Worm (Caenorhabditis elegans) whole organism, young adult: Measurements from ENCODE around the gene catp-4.

Experiments
- B0035.1 ChIP-seq: sonication (generic microtip); optimal IDR thresholded peaks from 2 replicates; lab custom pipeline; 2016; ENCODE audit warnings: missing genetic modification characterization, mild to moderate bottlenecking, missing compliant biosample characterization, missing genotype, missing genetic modification reagents
- B0261.1 ChIP-seq: sonication (generic microtip); optimal IDR thresholded peaks from 2 replicates; lab custom pipeline; 2016; ENCODE audit warnings: mild to moderate bottlenecking, missing genetic modification characterization, moderate library complexity, missing compliant biosample characterization
- C17E4.6 ChIP-seq: fragments of 200-800 bp; sonication (Bioruptor generic); IDR thresholded peaks from 2 replicates; pipeline ENCODE4 v1.3.6; 2022; ENCODE audit warnings: missing genetic modification reagents, missing genetic modification characterization, missing compliant biosample characterization
- D2030.7 ChIP-seq: fragments of 200-800 bp; sonication (Bioruptor generic); IDR thresholded peaks from 2 replicates; pipeline ENCODE4 v1.3.6; 2022; ENCODE audit warnings: missing genetic modification reagents, missing genetic modification characterization, missing compliant biosample characterization
- F33H1.4 ChIP-seq: fragments of 200-800 bp; sonication (Bioruptor generic); IDR thresholded peaks from 2 replicates; pipeline ENCODE4 v1.3.6; 2022; ENCODE audit warnings: missing genetic modification reagents, missing genetic modification characterization, missing compliant biosample characterization
- F37B4.10 ChIP-seq: fragments of 200-800 bp; sonication (Bioruptor generic); IDR thresholded peaks from 2 replicates; pipeline ENCODE4 v1.3.6; 2022; ENCODE audit warnings: missing genetic modification characterization, missing compliant biosample characterization
- F49E8.2 ChIP-seq: sonication (generic microtip); optimal IDR thresholded peaks from 3 replicates; lab custom pipeline; 2017; ENCODE audit warnings: missing genetic modification characterization, mild to moderate bottlenecking, missing compliant biosample characterization, antibody characterized with exemption, moderate library complexity; ENCODE audit not compliant: insufficient read depth
- F55B11.4 ChIP-seq: sonication (generic microtip); optimal IDR thresholded peaks from 2 replicates; lab custom pipeline; 2016; ENCODE audit warnings: missing compliant biosample characterization, missing genetic modification characterization, borderline replicate concordance; ENCODE audit not compliant: insufficient read depth
- F57C9.4 ChIP-seq: sonication (generic microtip); optimal IDR thresholded peaks from 2 replicates; lab custom pipeline; 2017; ENCODE audit warnings: mild to moderate bottlenecking, missing genetic modification characterization, missing compliant biosample characterization
- Y53F4B.3 ChIP-seq: fragments of 200-800 bp; sonication (Bioruptor generic); IDR thresholded peaks from 2 replicates; pipeline ENCODE4 v1.3.6; 2022; ENCODE audit warnings: missing genetic modification reagents, missing genetic modification characterization, missing compliant biosample characterization
- Y53G8AR.9 ChIP-seq: fragments of 200-800 bp; sonication (Bioruptor generic); conservative IDR thresholded peaks from 2 replicates; pipeline ENCODE4 v1.3.6; 2022; ENCODE audit warnings: missing genetic modification reagents, missing genetic modification characterization, missing compliant biosample characterization
- Y67H2A.10 ChIP-seq: fragments of 200-800 bp; sonication (Bioruptor generic); conservative IDR thresholded peaks from 2 replicates; pipeline ENCODE4 v1.3.6; 2022; ENCODE audit warnings: missing genetic modification reagents, missing genetic modification characterization, missing compliant biosample characterization
- Y95B8A.8 ChIP-seq: fragments of 200-800 bp; sonication (Bioruptor generic); IDR thresholded peaks from 2 replicates; pipeline ENCODE4 v1.3.6; 2022; ENCODE audit warnings: missing genetic modification reagents, missing genetic modification characterization, missing compliant biosample characterization
- attf-5 ChIP-seq: fragments of 200-800 bp; sonication (Bioruptor generic); optimal IDR thresholded peaks from 2 replicates; lab custom pipeline; 2018; ENCODE audit warnings: mild to moderate bottlenecking, missing genetic modification characterization, missing compliant biosample characterization
- bed-2 ChIP-seq: fragments of 200-800 bp; sonication (Bioruptor generic); IDR thresholded peaks from 2 replicates; pipeline ENCODE4 v1.3.6; 2022; ENCODE audit warnings: missing genetic modification reagents, missing genetic modification characterization, missing compliant biosample characterization
- cebp-1 ChIP-seq, 2 experiments: fragments of 200-800 bp in 1 of 2; sonication (Bioruptor generic) in 1 of 2; sonication (generic microtip) in 1 of 2; IDR thresholded peaks in 1 of 2; optimal IDR thresholded peaks in 1 of 2; 2 replicates each; pipeline versions ENCODE4 v1.3.6 to Lab custom; 2017 to 2022; ENCODE audit warnings: missing compliant biosample characterization in 2 of 2, missing genetic modification characterization in 2 of 2, mild to moderate bottlenecking in 1 of 2, missing genetic modification reagents in 1 of 2, moderate library complexity in 1 of 2
- ceh-58 ChIP-seq: fragments of 200-800 bp; sonication (Bioruptor generic); IDR thresholded peaks from 2 replicates; pipeline ENCODE4 v1.3.6; 2022; ENCODE audit warnings: missing genetic modification characterization, missing compliant biosample characterization
- ceh-91 ChIP-seq: fragments of 200-800 bp; sonication (Bioruptor generic); IDR thresholded peaks from 2 replicates; pipeline ENCODE4 v1.3.6; 2022; ENCODE audit warnings: missing genetic modification reagents, missing genetic modification characterization, missing compliant biosample characterization
- chd-7 ChIP-seq: sonication (generic microtip); optimal IDR thresholded peaks from 2 replicates; lab custom pipeline; 2016; ENCODE audit warnings: mild to moderate bottlenecking, missing genetic modification characterization, moderate library complexity, missing compliant biosample characterization
- die-1 ChIP-seq: sonication (generic microtip); optimal IDR thresholded peaks from 2 replicates; lab custom pipeline; 2016; ENCODE audit warnings: missing genotype, mild to moderate bottlenecking, missing genetic modification characterization, missing compliant biosample characterization
- dox-1 ChIP-seq: fragments of 200-800 bp; sonication (Bioruptor generic); IDR thresholded peaks from 2 replicates; pipeline ENCODE4 v1.3.6; 2022; ENCODE audit warnings: missing genetic modification reagents, missing genetic modification characterization, missing compliant biosample characterization
- dpff-1 ChIP-seq: sonication (generic microtip); optimal IDR thresholded peaks from 2 replicates; lab custom pipeline; 2017; ENCODE audit warnings: mild to moderate bottlenecking, missing genetic modification characterization, missing compliant biosample characterization
- dpl-1 ChIP-seq: fragments of 150-350 bp; optimal IDR thresholded peaks from 2 replicates; lab custom pipeline; 2014; ENCODE audit warnings: missing biosample characterization, missing genetic modification reagents, missing genetic modification characterization
- fkh-3 ChIP-seq: sonication (generic microtip); optimal IDR thresholded peaks from 2 replicates; lab custom pipeline; 2016; ENCODE audit warnings: mild to moderate bottlenecking, missing genetic modification characterization, missing compliant biosample characterization
- him-1 ChIP-seq: sonication (generic microtip); optimal IDR thresholded peaks from 2 replicates; lab custom pipeline; 2016; ENCODE audit warnings: missing genotype, missing genetic modification reagents, missing genetic modification characterization, missing compliant biosample characterization
- hlh-12 ChIP-seq: sonication (generic microtip); optimal IDR thresholded peaks from 2 replicates; lab custom pipeline; 2016; ENCODE audit warnings: missing genetic modification characterization, missing compliant biosample characterization
- hmg-20 ChIP-seq: fragments of 200-800 bp; sonication (Bioruptor generic); IDR thresholded peaks from 2 replicates; pipeline ENCODE4 v1.3.6; 2022; ENCODE audit warnings: missing genetic modification reagents, missing genetic modification characterization, missing compliant biosample characterization
- hrde-1 ChIP-seq: sonication (generic microtip); optimal IDR thresholded peaks from 2 replicates; lab custom pipeline; 2016; ENCODE audit warnings: missing genetic modification characterization, mild to moderate bottlenecking, missing compliant biosample characterization, moderate library complexity, missing genotype, missing genetic modification reagents, borderline replicate concordance
- lin-35 ChIP-seq, 3 experiments: fragments of 150-350 bp in 2 of 3; sonication (generic microtip) in 1 of 3; optimal IDR thresholded peaks; 2 replicates each; lab custom pipeline; 2014 to 2018; ENCODE audit warnings: missing biosample characterization in 3 of 3, missing genetic modification characterization in 3 of 3, missing genetic modification reagents in 3 of 3
- lsl-1 ChIP-seq: fragments of 200-800 bp; sonication (Bioruptor generic); optimal IDR thresholded peaks from 2 replicates; lab custom pipeline; 2018; ENCODE audit warnings: mild to moderate bottlenecking, missing genetic modification characterization, moderate library complexity, missing compliant biosample characterization
- madf-3 ChIP-seq: fragments of 200-800 bp; sonication (Bioruptor generic); IDR thresholded peaks from 2 replicates; pipeline ENCODE4 v1.3.6; 2022; ENCODE audit warnings: missing genetic modification reagents, missing genetic modification characterization, missing compliant biosample characterization
- mxl-1 ChIP-seq: sonication (generic microtip); optimal IDR thresholded peaks from 2 replicates; lab custom pipeline; 2016; ENCODE audit warnings: missing genetic modification characterization, missing compliant biosample characterization
- nhr-120 ChIP-seq: fragments of 200-800 bp; sonication (Bioruptor generic); IDR thresholded peaks from 2 replicates; pipeline ENCODE4 v1.3.6; 2022; ENCODE audit warnings: missing genetic modification characterization, missing compliant biosample characterization
- nhr-90 ChIP-seq: sonication (generic microtip); optimal IDR thresholded peaks from 2 replicates; lab custom pipeline; 2016; ENCODE audit warnings: missing genotype, mild to moderate bottlenecking, missing genetic modification characterization, missing compliant biosample characterization
- pha-4 ChIP-seq: fragments of 150-350 bp; sonication (generic microtip); optimal IDR thresholded peaks from 2 replicates; lab custom pipeline; 2014; ENCODE audit warnings: missing biosample characterization, missing genetic modification reagents, missing genetic modification characterization
- repo-1 ChIP-seq: sonication (generic microtip); optimal IDR thresholded peaks from 2 replicates; lab custom pipeline; 2017; ENCODE audit warnings: mild to moderate bottlenecking, missing genetic modification characterization, missing compliant biosample characterization
- rpc-1 ChIP-seq, 2 experiments: fragments of 150-350 bp in 1 of 2; sonication (generic microtip) in 1 of 2; optimal IDR thresholded peaks; 2 replicates each; lab custom pipeline; 2014 to 2018; ENCODE audit warnings: missing biosample characterization in 1 of 2, missing genetic modification characterization in 1 of 2, missing genetic modification reagents in 1 of 2, missing genotype in 1 of 2
- sdz-38 ChIP-seq: sonication (generic microtip); optimal IDR thresholded peaks from 2 replicates; lab custom pipeline; 2016; ENCODE audit warnings: missing genotype, missing genetic modification characterization, missing compliant biosample characterization
- sea-2 ChIP-seq: fragments of 200-800 bp; sonication (Bioruptor generic); IDR thresholded peaks from 2 replicates; pipeline ENCODE4 v1.3.6; 2022; ENCODE audit warnings: missing genetic modification characterization, missing compliant biosample characterization
- snpc-1.1 ChIP-seq: sonication (generic microtip); optimal IDR thresholded peaks from 2 replicates; lab custom pipeline; 2017; ENCODE audit warnings: missing genetic modification characterization, mild to moderate bottlenecking, missing compliant biosample characterization, antibody characterized with exemption, moderate library complexity, missing genotype, missing genetic modification reagents; ENCODE audit not compliant: insufficient read depth
- snpc-3.4 ChIP-seq: sonication (generic microtip); optimal IDR thresholded peaks from 2 replicates; lab custom pipeline; 2017; ENCODE audit warnings: missing genetic modification characterization, mild to moderate bottlenecking, missing compliant biosample characterization, antibody characterized with exemption, moderate library complexity, missing genotype, missing genetic modification reagents
- somi-1 ChIP-seq: fragments of 200-800 bp; sonication (Bioruptor generic); optimal IDR thresholded peaks from 2 replicates; lab custom pipeline; 2018; ENCODE audit warnings: mild to moderate bottlenecking, missing genetic modification characterization, missing compliant biosample characterization
- tbx-9 ChIP-seq: sonication (generic microtip); optimal IDR thresholded peaks from 2 replicates; lab custom pipeline; 2016; ENCODE audit warnings: borderline replicate concordance, missing genetic modification characterization, inconsistent platforms, missing compliant biosample characterization
- xnd-1 ChIP-seq: sonication (generic microtip); optimal IDR thresholded peaks from 2 replicates; lab custom pipeline; 2016; ENCODE audit warnings: missing genotype, missing genetic modification reagents, missing genetic modification characterization, missing compliant biosample characterization
- zfh-2 ChIP-seq: fragments of 200-800 bp; sonication (Bioruptor generic); conservative IDR thresholded peaks from 2 replicates; pipeline ENCODE4 v1.3.6; 2022; ENCODE audit warnings: missing genetic modification reagents, missing genetic modification characterization, missing compliant biosample characterization
- zim-3 ChIP-seq: sonication (generic microtip); optimal IDR thresholded peaks from 2 replicates; lab custom pipeline; 2017; ENCODE audit warnings: mild to moderate bottlenecking, missing genetic modification characterization, moderate library complexity, missing compliant biosample characterization
- ztf-25 ChIP-seq: fragments of 200-800 bp; sonication (Bioruptor generic); IDR thresholded peaks from 2 replicates; pipeline ENCODE4 v1.3.6; 2022; ENCODE audit warnings: missing genetic modification reagents, missing genetic modification characterization, missing compliant biosample characterization

catp-4 gene

ce11 chrII:14616927-14617326, 23.5 kb downstream of the catp-4 start:
- peak; percentile 87; the same call in 1 of the 2 replicates for TF ChIP-seq ztf-25 (GFP tag; lab: Robert Waterston, UW)
- no peak for TF ChIP-seq F55B11.4
- TF ChIP-seq nhr-90 (tag; lab: Kevin White, UChicago), result peak; percentile 95
- TF ChIP-seq somi-1, result peak; percentile 15
- TF ChIP-seq ceh-91 (GFP tag; lab: Robert Waterston, UW), result no peak
- peak; percentile 73 for TF ChIP-seq hlh-12 (tag; lab: Kevin White, UChicago)
- TF ChIP-seq dpff-1 (tag; lab: Kevin White, UChicago), result no peak
- TF ChIP-seq mxl-1 (tag; lab: Kevin White, UChicago), result peak; percentile 87
- 0 out of 2 replicates have a peak, but pooled peaks have one; percentile 25 for TF ChIP-seq hmg-20 (GFP tag; lab: Robert Waterston, UW)
- TF ChIP-seq tbx-9 (tag; lab: Kevin White, UChicago), result no peak
- TF ChIP-seq ceh-58 (GFP tag; lab: Robert Waterston, UW), result no peak
- TF ChIP-seq snpc-1.1 (tag; lab: Kevin White, UChicago), result peak; percentile 59
- TF ChIP-seq F49E8.2 (tag; lab: Kevin White, UChicago), result peak; percentile 19
- TF ChIP-seq snpc-3.4 (tag; lab: Kevin White, UChicago), result peak; percentile 55
- peak; percentile 15 for TF ChIP-seq F57C9.4
- peak; percentile 57 for TF ChIP-seq repo-1 (tag; lab: Kevin White, UChicago)
- peak; percentile 40 for TF ChIP-seq hrde-1 (tag; lab: Kevin White, UChicago)
- peak; percentile 4 for TF ChIP-seq fkh-3 (tag; lab: Kevin White, UChicago)
- TF ChIP-seq madf-3, result no peak
- TF ChIP-seq B0035.1 (tag; lab: Kevin White, UChicago), result no peak
- peak; percentile 53 for TF ChIP-seq chd-7
- peak; percentile 84 for TF ChIP-seq rpc-1 (optimal IDR thresholded peaks at IDR 0.05; lab: Kevin White, UChicago)
- peak; percentile 91 for TF ChIP-seq rpc-1 (tag; optimal IDR thresholded peaks at IDR 0.05; lab: Kevin White, UChicago)
- TF ChIP-seq die-1 (tag; lab: Kevin White, UChicago), result peak; percentile 94
- no peak for TF ChIP-seq cebp-1 (GFP tag; IDR thresholded peaks at IDR 0.05; lab: Robert Waterston, UW)
- no peak for TF ChIP-seq cebp-1 (tag; optimal IDR thresholded peaks at IDR 0.05; lab: Kevin White, UChicago)
- TF ChIP-seq zfh-2 (GFP tag; lab: Robert Waterston, UW), result no peak
- TF ChIP-seq him-1 (tag; lab: Kevin White, UChicago), result peak; percentile 64
- 0 out of 2 replicates have a peak, but pooled peaks have one; percentile 28 for TF ChIP-seq F33H1.4 (GFP tag; lab: Robert Waterston, UW)
- peak; percentile 70 for TF ChIP-seq D2030.7
- no peak for TF ChIP-seq Y53F4B.3 (GFP tag; lab: Robert Waterston, UW)
- TF ChIP-seq dox-1 (GFP tag; lab: Robert Waterston, UW), result peak; percentile 68
- TF ChIP-seq attf-5, result peak; percentile 49
- peak; percentile 69 for TF ChIP-seq zim-3 (tag; lab: Kevin White, UChicago)
- peak; percentile 64; the same call in 1 of the 2 replicates for TF ChIP-seq bed-2 (GFP tag; lab: Robert Waterston, UW)
- TF ChIP-seq sdz-38, result no peak
- 0 out of 2 replicates have a peak, but pooled peaks have one; percentile 68 for TF ChIP-seq nhr-120 (GFP tag; lab: Robert Waterston, UW)
- TF ChIP-seq F37B4.10 (GFP tag; lab: Robert Waterston, UW), result no peak
- TF ChIP-seq B0261.1 (tag; lab: Kevin White, UChicago), result peak; percentile 75
- 0 out of 2 replicates have a peak, but pooled peaks have one; percentile 15 for TF ChIP-seq C17E4.6 (GFP tag; lab: Robert Waterston, UW)
- no peak for TF ChIP-seq sea-2 (GFP tag; lab: Robert Waterston, UW)
- TF ChIP-seq dpl-1 (GFP tag; lab: Kevin White, UChicago), result no peak
- TF ChIP-seq xnd-1 (tag; lab: Kevin White, UChicago), result no peak
- peak; percentile 44 for TF ChIP-seq lsl-1 (GFP tag; lab: Kevin White, UChicago)
- peak; percentile 57; the same call in 1 of the 2 replicates for TF ChIP-seq Y53G8AR.9 (GFP tag; lab: Robert Waterston, UW)
- TF ChIP-seq lin-35 (GFP tag; optimal IDR thresholded peaks at IDR 0.05; lab: Kevin White, UChicago), result no peak
- no peak for TF ChIP-seq Y67H2A.10 (GFP tag; lab: Robert Waterston, UW)
- TF ChIP-seq Y95B8A.8, result 0 out of 2 replicates have a peak, but pooled peaks have one; percentile 16
- no peak for TF ChIP-seq pha-4 (tag; lab: Kevin White, UChicago)
